Worm (Caenorhabditis elegans): ENCODE data around the gene W02H5.2.

- no peak for TF ChIP-seq fkh-10 (GFP tag; optimal IDR thresholded peaks at IDR 0.05)
- no peak for TF ChIP-seq ceh-45 (GFP tag; IDR thresholded peaks at IDR 0.05)
- no peak for TF ChIP-seq pat-9 (tag; optimal IDR thresholded peaks at IDR 0.05)
- no peak for TF ChIP-seq unc-42 (tag; optimal IDR thresholded peaks at IDR 0.05)
- no peak for TF ChIP-seq ceh-48 (tag; optimal IDR thresholded peaks at IDR 0.05)
- no peak for TF ChIP-seq elt-2 (tag; optimal IDR thresholded peaks at IDR 0.05)
- no peak for TF ChIP-seq sox-2 (GFP tag; IDR thresholded peaks at IDR 0.05)
- no peak for TF ChIP-seq ceh-18 (tag; optimal IDR thresholded peaks at IDR 0.05)
- TF ChIP-seq pha-2 (tag; optimal IDR thresholded peaks at IDR 0.05), result no peak
- no peak for TF ChIP-seq unc-3 (GFP tag; conservative IDR thresholded peaks at IDR 0.05)
- TF ChIP-seq unc-3 (tag; optimal IDR thresholded peaks at IDR 0.05), result no peak
- TF ChIP-seq ceh-2 (tag; optimal IDR thresholded peaks at IDR 0.05), result no peak
- no peak for TF ChIP-seq unc-86 (tag; optimal IDR thresholded peaks at IDR 0.05)
- no peak for TF ChIP-seq nhr-11 (tag; optimal IDR thresholded peaks at IDR 0.05)
- TF ChIP-seq ama-1 (optimal IDR thresholded peaks at IDR 0.05), result no peak
Observed at ce11 chrV:2639506-2639905, 371 bp downstream of the W02H5.2 start.
